Worm (Caenorhabditis elegans): Measurements from ENCODE around the gene nep-1.

DNA sequence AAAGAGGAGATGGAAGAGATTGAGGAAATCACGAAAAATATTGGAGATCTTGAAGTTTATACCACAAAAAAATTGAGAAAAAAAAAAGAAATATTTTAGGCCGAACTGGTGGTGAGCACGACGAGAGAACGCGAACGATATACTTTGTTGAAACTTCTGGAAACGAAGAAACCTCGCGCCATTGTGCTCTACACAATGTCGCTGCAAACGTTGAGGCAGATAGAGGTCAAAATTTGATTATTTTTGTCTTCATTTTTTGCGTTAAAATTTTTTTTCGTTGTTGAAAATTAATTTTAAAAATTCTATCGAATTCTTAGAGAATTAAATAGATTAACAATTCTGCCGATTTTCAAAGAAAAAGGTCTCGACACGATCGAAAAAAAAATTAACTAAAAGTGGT lies 43.7 kb upstream of the nep-1 start:
- TF ChIP-seq php-3 (GFP tag; IDR thresholded peaks at IDR 0.05) = no peak
- no peak for TF ChIP-seq lin-39 (tag; optimal IDR thresholded peaks at IDR 0.05)
- no peak for TF ChIP-seq F10B5.3 (tag; optimal IDR thresholded peaks at IDR 0.05)
- TF ChIP-seq lin-15B (tag; optimal IDR thresholded peaks at IDR 0.05) = no peak
- TF ChIP-seq nhr-25 (tag; optimal IDR thresholded peaks at IDR 0.05; ENCODE audit: borderline replicate concordance, insufficient read depth) = no peak
- TF ChIP-seq spr-1 (tag; optimal IDR thresholded peaks at IDR 0.05) = no peak
- TF ChIP-seq lim-7 (GFP tag; IDR thresholded peaks at IDR 0.05) = no peak
- TF ChIP-seq ztf-11 (tag; optimal IDR thresholded peaks at IDR 0.05) = no peak
- TF ChIP-seq saeg-2 (GFP tag; IDR thresholded peaks at IDR 0.05) = no peak
